Worm (Caenorhabditis elegans) whole organism, L3 larva: ENCODE data around the gene pals-18.

ENCODE experiments used
- R02D3.7 ChIP-seq: fragments of 150-350 bp; optimal IDR thresholded peaks from 2 replicates; lab custom pipeline; 2014; ENCODE audit warnings: missing biosample characterization, missing genetic modification characterization
- ZK546.5 ChIP-seq: sonication (generic microtip); optimal IDR thresholded peaks from 2 replicates; lab custom pipeline; 2017; ENCODE audit warnings: missing biosample characterization, missing genetic modification characterization
- aly-2 ChIP-seq: fragments of 150-350 bp; optimal IDR thresholded peaks from 2 replicates; lab custom pipeline; 2014; ENCODE audit warnings: missing biosample characterization, missing genetic modification characterization
- ceh-16 ChIP-seq: sonication (generic microtip); optimal IDR thresholded peaks from 2 replicates; lab custom pipeline; 2017; ENCODE audit warnings: missing biosample characterization, missing genetic modification characterization
- ceh-28 ChIP-seq: fragments of 150-350 bp; optimal IDR thresholded peaks from 2 replicates; lab custom pipeline; 2014; ENCODE audit warnings: missing biosample characterization, missing genetic modification reagents, missing genetic modification characterization
- ceh-82 ChIP-seq: fragments of 150-350 bp; optimal IDR thresholded peaks from 2 replicates; lab custom pipeline; 2014; ENCODE audit warnings: missing biosample characterization, missing genetic modification characterization
- ceh-9 ChIP-seq: sonication (generic microtip); optimal IDR thresholded peaks from 2 replicates; lab custom pipeline; 2018; ENCODE audit warnings: missing biosample characterization, missing genetic modification characterization
- daf-12 ChIP-seq: fragments of 150-350 bp; optimal IDR thresholded peaks from 2 replicates; lab custom pipeline; 2014; ENCODE audit warnings: missing biosample characterization, missing genetic modification reagents, missing genetic modification characterization
- egl-27 ChIP-seq: sonication (generic microtip); optimal IDR thresholded peaks from 4 replicates; lab custom pipeline; 2017; ENCODE audit warnings: missing biosample characterization, missing genetic modification reagents, missing genetic modification characterization
- egl-5 ChIP-seq: fragments of 150-350 bp; optimal IDR thresholded peaks from 2 replicates; lab custom pipeline; 2017; ENCODE audit warnings: missing biosample characterization, missing genetic modification reagents, missing genetic modification characterization, inconsistent platforms
- elt-1 ChIP-seq: fragments of 150-350 bp; optimal IDR thresholded peaks from 2 replicates; lab custom pipeline; 2014; ENCODE audit warnings: missing biosample characterization, missing genetic modification characterization
- elt-2 ChIP-seq: sonication (generic microtip); optimal IDR thresholded peaks from 2 replicates; lab custom pipeline; 2016; ENCODE audit warnings: missing genetic modification reagents, mild to moderate bottlenecking, missing genetic modification characterization, missing compliant biosample characterization
- eor-1 ChIP-seq, 2 experiments: fragments of 150-350 bp; optimal IDR thresholded peaks; 2 replicates each; lab custom pipeline; 2014 to 2018; ENCODE audit warnings: missing biosample characterization in 2 of 2, missing genetic modification characterization in 2 of 2
- fkh-10 ChIP-seq: sonication (generic microtip); optimal IDR thresholded peaks from 2 replicates; lab custom pipeline; 2017; ENCODE audit warnings: missing biosample characterization, missing genetic modification reagents, missing genetic modification characterization
- fkh-2 ChIP-seq: fragments of 150-350 bp; optimal IDR thresholded peaks from 2 replicates; lab custom pipeline; 2014; ENCODE audit warnings: missing biosample characterization, missing genetic modification reagents, missing genetic modification characterization
- fos-1 ChIP-seq: fragments of 150-350 bp; optimal IDR thresholded peaks from 2 replicates; lab custom pipeline; 2014; ENCODE audit warnings: missing biosample characterization, missing genetic modification characterization
- hmg-11 ChIP-seq: sonication (generic microtip); optimal IDR thresholded peaks from 2 replicates; lab custom pipeline; 2016; ENCODE audit warnings: missing genetic modification characterization, missing compliant biosample characterization
- jun-1 ChIP-seq: fragments of 150-350 bp; optimal IDR thresholded peaks from 2 replicates; lab custom pipeline; 2014; ENCODE audit warnings: missing biosample characterization, missing genetic modification reagents, missing genetic modification characterization
- lin-15B ChIP-seq: fragments of 150-350 bp; optimal IDR thresholded peaks from 2 replicates; lab custom pipeline; 2014; ENCODE audit warnings: missing biosample characterization, missing genetic modification characterization
- lin-39 ChIP-seq: fragments of 150-350 bp; optimal IDR thresholded peaks from 2 replicates; lab custom pipeline; 2018; ENCODE audit warnings: missing biosample characterization, missing genetic modification reagents, missing genetic modification characterization
- lsy-12 ChIP-seq: sonication (generic microtip); optimal IDR thresholded peaks from 2 replicates; lab custom pipeline; 2016; ENCODE audit warnings: mild to moderate bottlenecking, missing genetic modification characterization, missing compliant biosample characterization
- mml-1 ChIP-seq: fragments of 150-350 bp; sonication (generic microtip); optimal IDR thresholded peaks from 3 replicates; lab custom pipeline; 2014; ENCODE audit warnings: missing biosample characterization, missing genetic modification characterization
- nfya-1 ChIP-seq: sonication (generic microtip); optimal IDR thresholded peaks from 2 replicates; lab custom pipeline; 2017; ENCODE audit warnings: missing genetic modification characterization, mild to moderate bottlenecking, missing compliant biosample characterization, antibody characterized with exemption, moderate library complexity; ENCODE audit not compliant: insufficient read depth
- nhr-11 ChIP-seq: fragments of 150-350 bp; optimal IDR thresholded peaks from 2 replicates; lab custom pipeline; 2014; ENCODE audit warnings: missing biosample characterization, missing genetic modification characterization
- nhr-12 ChIP-seq: fragments of 150-350 bp; optimal IDR thresholded peaks from 2 replicates; lab custom pipeline; 2014; ENCODE audit warnings: missing biosample characterization, missing genetic modification characterization
- nhr-23 ChIP-seq: fragments of 150-350 bp; optimal IDR thresholded peaks from 2 replicates; lab custom pipeline; 2014; ENCODE audit warnings: missing biosample characterization, missing genetic modification reagents, missing genetic modification characterization
- nhr-237 ChIP-seq: fragments of 150-350 bp; optimal IDR thresholded peaks from 2 replicates; lab custom pipeline; 2014; ENCODE audit warnings: missing biosample characterization, missing genetic modification characterization
- nhr-25 ChIP-seq: sonication (generic microtip); optimal IDR thresholded peaks from 2 replicates; lab custom pipeline; 2017; ENCODE audit warnings: missing biosample characterization, missing genetic modification characterization
- nhr-67 ChIP-seq: fragments of 150-350 bp; optimal IDR thresholded peaks from 2 replicates; lab custom pipeline; 2014; ENCODE audit warnings: missing biosample characterization, missing genetic modification characterization
- nhr-76 ChIP-seq: fragments of 150-350 bp; sonication (generic microtip); optimal IDR thresholded peaks from 5 replicates; lab custom pipeline; 2014; ENCODE audit warnings: missing biosample characterization, missing genetic modification characterization
- pha-4 ChIP-seq: fragments of 150-350 bp; optimal IDR thresholded peaks from 2 replicates; lab custom pipeline; 2014; ENCODE audit warnings: missing biosample characterization, missing genetic modification reagents, missing genetic modification characterization
- pqm-1 ChIP-seq: fragments of 150-350 bp; optimal IDR thresholded peaks from 2 replicates; lab custom pipeline; 2017; ENCODE audit warnings: missing biosample characterization, missing genetic modification characterization, inconsistent platforms
- sea-2 ChIP-seq: fragments of 150-350 bp; sonication (generic microtip); optimal IDR thresholded peaks from 4 replicates; lab custom pipeline; 2014; ENCODE audit warnings: missing biosample characterization, missing genetic modification reagents, missing genetic modification characterization
- skn-1 ChIP-seq: fragments of 150-350 bp; optimal IDR thresholded peaks from 2 replicates; lab custom pipeline; 2014; ENCODE audit warnings: missing biosample characterization, missing genetic modification characterization
- snpc-4 ChIP-seq: fragments of 150-350 bp; optimal IDR thresholded peaks from 2 replicates; lab custom pipeline; 2014; ENCODE audit warnings: missing biosample characterization, missing genetic modification characterization
- tbx-2 ChIP-seq: sonication (generic microtip); optimal IDR thresholded peaks from 2 replicates; lab custom pipeline; 2016; ENCODE audit warnings: mild to moderate bottlenecking, missing genetic modification characterization, missing compliant biosample characterization
- unc-39 ChIP-seq: sonication (generic microtip); optimal IDR thresholded peaks from 4 replicates; lab custom pipeline; 2017; ENCODE audit warnings: missing biosample characterization, missing genetic modification characterization
- unc-62 ChIP-seq: fragments of 150-350 bp; sonication (generic microtip); optimal IDR thresholded peaks from 4 replicates; lab custom pipeline; 2014; ENCODE audit warnings: missing biosample characterization, missing genetic modification reagents, missing genetic modification characterization
- zag-1 ChIP-seq: fragments of 150-350 bp; optimal IDR thresholded peaks from 2 replicates; lab custom pipeline; 2014; ENCODE audit warnings: missing biosample characterization, missing genetic modification characterization
- ztf-11 ChIP-seq: fragments of 150-350 bp; optimal IDR thresholded peaks from 2 replicates; lab custom pipeline; 2014; ENCODE audit warnings: missing biosample characterization, missing genetic modification characterization
- ztf-4 ChIP-seq: fragments of 150-350 bp; optimal IDR thresholded peaks from 2 replicates; lab custom pipeline; 2014; ENCODE audit warnings: missing biosample characterization, missing genetic modification characterization

The pals-18 gene

DNA sequence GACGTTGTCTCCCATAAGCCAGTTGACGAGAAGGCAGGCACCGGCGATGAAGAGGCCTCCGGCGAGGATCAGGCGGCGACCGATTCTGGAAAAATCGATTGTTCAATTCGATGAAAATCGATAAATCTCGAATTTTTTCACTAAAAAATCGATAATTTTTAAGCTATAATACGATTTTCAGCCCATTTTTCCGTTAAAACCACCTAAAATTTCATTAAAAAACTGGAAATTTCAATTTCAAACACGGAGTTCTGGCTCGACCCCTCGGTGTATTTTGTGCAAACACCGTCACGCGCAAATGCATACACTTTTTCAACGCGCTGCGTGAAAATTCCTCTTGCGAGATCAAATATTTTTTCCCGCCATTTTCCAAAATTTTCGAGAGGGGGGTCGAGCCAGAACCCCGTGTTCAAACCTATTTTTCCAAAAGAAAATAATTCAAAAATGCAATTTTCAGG lies 17.2 kb downstream of the pals-18 start:
- peak; percentile 55 for TF ChIP-seq ceh-28 (tag; lab: Kevin White, UChicago)

- no peak for TF ChIP-seq egl-27 (tag; lab: Kevin White, UChicago)
- TF ChIP-seq daf-12 (tag; lab: Kevin White, UChicago) = no peak
- TF ChIP-seq fos-1 = no peak
- no peak for TF ChIP-seq nhr-11 (tag; lab: Kevin White, UChicago)
- no peak for TF ChIP-seq ceh-82 (tag; lab: Kevin White, UChicago)
- no peak for TF ChIP-seq unc-62 (GFP tag; lab: Kevin White, UChicago)
- TF ChIP-seq pha-4 (tag; lab: Kevin White, UChicago) = no peak
These were observed 18.2 kb downstream of the pals-18 start for ce11 chrIII:1421436-1421835.

ce11 chrIII:1424305-1424704 lies 21.1 kb downstream of the pals-18 start:
- TF ChIP-seq nhr-23 = peak; percentile 24
- peak; percentile 73 for TF ChIP-seq lsy-12 (tag; lab: Kevin White, UChicago)
- peak; percentile 7 for TF ChIP-seq fkh-10 (GFP tag; lab: Kevin White, UChicago)
- TF ChIP-seq skn-1 = peak; percentile 77
- TF ChIP-seq egl-5 = no peak
- no peak for TF ChIP-seq ceh-16 (tag; lab: Kevin White, UChicago)
- no peak for TF ChIP-seq ztf-4
- TF ChIP-seq unc-39 (tag; lab: Kevin White, UChicago) = no peak
- no peak for TF ChIP-seq aly-2 (tag; lab: Kevin White, UChicago)
- no peak for TF ChIP-seq nhr-11 (tag; lab: Kevin White, UChicago)
- TF ChIP-seq snpc-4 (tag; lab: Kevin White, UChicago) = no peak
- TF ChIP-seq tbx-2 (tag; lab: Kevin White, UChicago) = peak; percentile 25
- TF ChIP-seq zag-1 (tag; lab: Kevin White, UChicago) = peak; percentile 6
- TF ChIP-seq lin-39 (tag; lab: Kevin White, UChicago) = peak; percentile 84
- TF ChIP-seq fkh-2 = no peak
- peak; percentile 13 for TF ChIP-seq ceh-82 (tag; lab: Kevin White, UChicago)
- TF ChIP-seq ztf-11 (tag; lab: Kevin White, UChicago) = no peak
- peak; percentile 94 for TF ChIP-seq lin-15B (tag; lab: Kevin White, UChicago)
- TF ChIP-seq mml-1 (tag; lab: Kevin White, UChicago) = no peak
- peak; percentile 6 for TF ChIP-seq nhr-25
- TF ChIP-seq pha-4 (tag; lab: Kevin White, UChicago) = peak; percentile 53
- TF ChIP-seq nhr-237 (tag; lab: Kevin White, UChicago) = no peak
- TF ChIP-seq nhr-67 (tag; lab: Kevin White, UChicago) = no peak
- TF ChIP-seq elt-2 = peak; percentile 35
- TF ChIP-seq eor-1 (tag; optimal IDR thresholded peaks at IDR 0.05; lab: Kevin White, UChicago) = no peak
- TF ChIP-seq jun-1 (tag; lab: Kevin White, UChicago) = peak; percentile 71
- TF ChIP-seq nfya-1 = peak; percentile 78
- TF ChIP-seq elt-1 (tag; lab: Kevin White, UChicago) = no peak
- TF ChIP-seq pqm-1 (tag; lab: Kevin White, UChicago) = peak; percentile 1
- TF ChIP-seq nhr-12 (tag; lab: Kevin White, UChicago) = no peak
- no peak for TF ChIP-seq nhr-76 (tag; lab: Kevin White, UChicago)
- peak; percentile 94 for TF ChIP-seq hmg-11 (tag; lab: Kevin White, UChicago)
- TF ChIP-seq ceh-28 (tag; lab: Kevin White, UChicago) = no peak

- TF ChIP-seq ceh-9 (no peak), R02D3.7 (tag; lab: Kevin White, UChicago) (no peak), sea-2 (GFP tag; lab: Kevin White, UChicago) (no peak), lsy-12 (tag; lab: Kevin White, UChicago) (no peak), daf-12 (tag; lab: Kevin White, UChicago) (no peak), unc-39 (tag; lab: Kevin White, UChicago) (no peak), unc-62 (GFP tag; lab: Kevin White, UChicago) (no peak), skn-1 (no peak), elt-1 (tag; lab: Kevin White, UChicago) (no peak), ZK546.5 (tag; lab: Kevin White, UChicago) (no peak), eor-1 (tag; optimal IDR thresholded peaks at IDR 0.05; lab: Kevin White, UChicago) (no peak), nhr-76 (tag; lab: Kevin White, UChicago) (no peak), nhr-11 (tag; lab: Kevin White, UChicago) (no peak), egl-27 (tag; lab: Kevin White, UChicago) (no peak), mml-1 (tag; lab: Kevin White, UChicago) (no peak)
These were observed 23.9 kb downstream of the pals-18 start, which contains the start of gene lelo-2 for ce11 chrIII:1427126-1427525. Gene lelo-2, minus strand, starts transcription at chrIII:1427226.
